Fruit fly (Drosophila melanogaster): ENCODE data around the gene CG43165.

DNA sequence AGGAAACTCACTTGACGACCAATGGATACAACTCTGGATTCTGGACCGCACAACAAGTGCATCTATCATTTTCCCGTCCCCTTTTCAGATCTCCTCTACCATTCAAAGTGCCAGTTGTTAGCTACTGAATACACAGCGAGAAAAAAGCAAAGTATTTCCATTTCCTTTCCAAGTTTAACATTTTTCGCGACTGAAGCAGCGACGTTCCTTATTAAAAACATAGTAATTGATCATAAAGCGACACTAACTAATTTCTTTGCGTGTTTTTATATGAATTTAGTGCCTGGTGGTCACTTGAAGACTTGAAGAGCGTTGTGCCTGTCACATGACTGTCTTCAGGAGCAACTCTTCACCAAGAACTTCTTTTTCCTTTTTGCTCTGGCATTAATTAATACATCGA, 49.5 kb downstream of the CG43165 start:
- no peak for TF ChIP-seq CG11762 (GFP tag; optimal IDR thresholded peaks at IDR 0.05; ENCODE audit: insufficient read depth)
- no peak for TF ChIP-seq acj6 (GFP tag; optimal IDR thresholded peaks at IDR 0.05)
- no peak for TF ChIP-seq ss (GFP tag; optimal IDR thresholded peaks at IDR 0.05)
